Worm (Caenorhabditis elegans) whole organism, L3 larva: ENCODE measurements around the gene nhr-272.
A peak's percentile ranks its signal among the peaks of the same experiment; 100 is the strongest.

Experiments
- R02D3.7 ChIP-seq: fragments of 150-350 bp; optimal IDR thresholded peaks from 2 replicates; lab custom pipeline; 2014; ENCODE audit warnings: missing biosample characterization, missing genetic modification characterization
- aly-2 ChIP-seq: fragments of 150-350 bp; optimal IDR thresholded peaks from 2 replicates; lab custom pipeline; 2014; ENCODE audit warnings: missing biosample characterization, missing genetic modification characterization
- ama-1 ChIP-seq: fragments of 150-350 bp; optimal IDR thresholded peaks from 2 replicates; lab custom pipeline; 2018
- ceh-16 ChIP-seq: sonication (generic microtip); optimal IDR thresholded peaks from 2 replicates; lab custom pipeline; 2017; ENCODE audit warnings: missing biosample characterization, missing genetic modification characterization
- ceh-28 ChIP-seq: fragments of 150-350 bp; optimal IDR thresholded peaks from 2 replicates; lab custom pipeline; 2014; ENCODE audit warnings: missing biosample characterization, missing genetic modification reagents, missing genetic modification characterization
- ceh-82 ChIP-seq: fragments of 150-350 bp; optimal IDR thresholded peaks from 2 replicates; lab custom pipeline; 2014; ENCODE audit warnings: missing biosample characterization, missing genetic modification characterization
- daf-12 ChIP-seq: fragments of 150-350 bp; optimal IDR thresholded peaks from 2 replicates; lab custom pipeline; 2014; ENCODE audit warnings: missing biosample characterization, missing genetic modification reagents, missing genetic modification characterization
- egl-27 ChIP-seq: sonication (generic microtip); optimal IDR thresholded peaks from 4 replicates; lab custom pipeline; 2017; ENCODE audit warnings: missing biosample characterization, missing genetic modification reagents, missing genetic modification characterization
- egl-5 ChIP-seq: fragments of 150-350 bp; optimal IDR thresholded peaks from 2 replicates; lab custom pipeline; 2017; ENCODE audit warnings: missing biosample characterization, missing genetic modification reagents, missing genetic modification characterization, inconsistent platforms
- elt-2 ChIP-seq: sonication (generic microtip); optimal IDR thresholded peaks from 2 replicates; lab custom pipeline; 2016; ENCODE audit warnings: missing genetic modification reagents, mild to moderate bottlenecking, missing genetic modification characterization, missing compliant biosample characterization
- elt-3 ChIP-seq, 3 experiments: fragments of 150-350 bp in 1 of 3; sonication (generic microtip) in 2 of 3; optimal IDR thresholded peaks; 2 replicates in 2 of 3; 4 replicates in 1 of 3; lab custom pipeline; 2014 to 2017; ENCODE audit warnings: missing biosample characterization in 3 of 3, missing genetic modification characterization in 3 of 3
- eor-1 ChIP-seq, 2 experiments: fragments of 150-350 bp; optimal IDR thresholded peaks; 2 replicates each; lab custom pipeline; 2014 to 2018; ENCODE audit warnings: missing biosample characterization in 2 of 2, missing genetic modification characterization in 2 of 2
- fkh-10 ChIP-seq: sonication (generic microtip); optimal IDR thresholded peaks from 2 replicates; lab custom pipeline; 2017; ENCODE audit warnings: missing biosample characterization, missing genetic modification reagents, missing genetic modification characterization
- fos-1 ChIP-seq: fragments of 150-350 bp; optimal IDR thresholded peaks from 2 replicates; lab custom pipeline; 2014; ENCODE audit warnings: missing biosample characterization, missing genetic modification characterization
- hmg-11 ChIP-seq: sonication (generic microtip); optimal IDR thresholded peaks from 2 replicates; lab custom pipeline; 2016; ENCODE audit warnings: missing genetic modification characterization, missing compliant biosample characterization
- jun-1 ChIP-seq: fragments of 150-350 bp; optimal IDR thresholded peaks from 2 replicates; lab custom pipeline; 2014; ENCODE audit warnings: missing biosample characterization, missing genetic modification reagents, missing genetic modification characterization
- lin-39 ChIP-seq: fragments of 150-350 bp; optimal IDR thresholded peaks from 2 replicates; lab custom pipeline; 2018; ENCODE audit warnings: missing biosample characterization, missing genetic modification reagents, missing genetic modification characterization
- lsy-12 ChIP-seq: sonication (generic microtip); optimal IDR thresholded peaks from 2 replicates; lab custom pipeline; 2016; ENCODE audit warnings: mild to moderate bottlenecking, missing genetic modification characterization, missing compliant biosample characterization
- nfya-1 ChIP-seq: sonication (generic microtip); optimal IDR thresholded peaks from 2 replicates; lab custom pipeline; 2017; ENCODE audit warnings: missing genetic modification characterization, mild to moderate bottlenecking, missing compliant biosample characterization, antibody characterized with exemption, moderate library complexity; ENCODE audit not compliant: insufficient read depth
- nhr-11 ChIP-seq: fragments of 150-350 bp; optimal IDR thresholded peaks from 2 replicates; lab custom pipeline; 2014; ENCODE audit warnings: missing biosample characterization, missing genetic modification characterization
- nhr-23 ChIP-seq: fragments of 150-350 bp; optimal IDR thresholded peaks from 2 replicates; lab custom pipeline; 2014; ENCODE audit warnings: missing biosample characterization, missing genetic modification reagents, missing genetic modification characterization
- nhr-237 ChIP-seq: fragments of 150-350 bp; optimal IDR thresholded peaks from 2 replicates; lab custom pipeline; 2014; ENCODE audit warnings: missing biosample characterization, missing genetic modification characterization
- nhr-25 ChIP-seq: sonication (generic microtip); optimal IDR thresholded peaks from 2 replicates; lab custom pipeline; 2017; ENCODE audit warnings: missing biosample characterization, missing genetic modification characterization
- nhr-28 ChIP-seq: fragments of 150-350 bp; optimal IDR thresholded peaks from 2 replicates; lab custom pipeline; 2014; ENCODE audit warnings: missing biosample characterization, missing genetic modification characterization
- nhr-43 ChIP-seq: sonication (generic microtip); optimal IDR thresholded peaks from 2 replicates; lab custom pipeline; 2016; ENCODE audit warnings: mild to moderate bottlenecking, missing genetic modification characterization, missing compliant biosample characterization; ENCODE audit not compliant: poor library complexity, severe bottlenecking
- nhr-76 ChIP-seq: fragments of 150-350 bp; sonication (generic microtip); optimal IDR thresholded peaks from 5 replicates; lab custom pipeline; 2014; ENCODE audit warnings: missing biosample characterization, missing genetic modification characterization
- nhr-77 ChIP-seq: fragments of 150-350 bp; optimal IDR thresholded peaks from 2 replicates; lab custom pipeline; 2014; ENCODE audit warnings: missing biosample characterization, missing genetic modification characterization
- pha-4 ChIP-seq: fragments of 150-350 bp; optimal IDR thresholded peaks from 2 replicates; lab custom pipeline; 2014; ENCODE audit warnings: missing biosample characterization, missing genetic modification reagents, missing genetic modification characterization
- pqm-1 ChIP-seq: fragments of 150-350 bp; optimal IDR thresholded peaks from 2 replicates; lab custom pipeline; 2017; ENCODE audit warnings: missing biosample characterization, missing genetic modification characterization, inconsistent platforms
- skn-1 ChIP-seq: fragments of 150-350 bp; optimal IDR thresholded peaks from 2 replicates; lab custom pipeline; 2014; ENCODE audit warnings: missing biosample characterization, missing genetic modification characterization
- snpc-4 ChIP-seq: fragments of 150-350 bp; optimal IDR thresholded peaks from 2 replicates; lab custom pipeline; 2014; ENCODE audit warnings: missing biosample characterization, missing genetic modification characterization
- tbx-2 ChIP-seq: sonication (generic microtip); optimal IDR thresholded peaks from 2 replicates; lab custom pipeline; 2016; ENCODE audit warnings: mild to moderate bottlenecking, missing genetic modification characterization, missing compliant biosample characterization
- unc-39 ChIP-seq: sonication (generic microtip); optimal IDR thresholded peaks from 4 replicates; lab custom pipeline; 2017; ENCODE audit warnings: missing biosample characterization, missing genetic modification characterization
- ztf-11 ChIP-seq: fragments of 150-350 bp; optimal IDR thresholded peaks from 2 replicates; lab custom pipeline; 2014; ENCODE audit warnings: missing biosample characterization, missing genetic modification characterization
- ztf-4 ChIP-seq: fragments of 150-350 bp; optimal IDR thresholded peaks from 2 replicates; lab custom pipeline; 2014; ENCODE audit warnings: missing biosample characterization, missing genetic modification characterization

nhr-272 gene

ce11 chrX:12664987-12665451, 39.6 kb downstream of the nhr-272 start:
- TF ChIP-seq egl-27 (peak; percentile 56), jun-1 (tag; lab: Kevin White, UChicago) (no peak), ceh-28 (tag; lab: Kevin White, UChicago) (peak; percentile 33), ztf-11 (tag; lab: Kevin White, UChicago) (no peak), snpc-4 (tag; lab: Kevin White, UChicago) (no peak), unc-39 (tag; lab: Kevin White, UChicago) (no peak), fos-1 (tag; lab: Kevin White, UChicago) (no peak), nhr-23 (tag; lab: Kevin White, UChicago) (peak; percentile 32), elt-2 (peak; percentile 54), elt-3 (tag; optimal IDR thresholded peaks at IDR 0.05; lab: Kevin White, UChicago) (no peak), R02D3.7 (peak; percentile 33), pha-4 (tag; lab: Kevin White, UChicago) (peak; percentile 71), lsy-12 (tag; lab: Kevin White, UChicago) (peak; percentile 98), nhr-11 (tag; lab: Kevin White, UChicago) (peak; percentile 13), ama-1 (peak; percentile 98), skn-1 (tag; lab: Kevin White, UChicago) (peak; percentile 43), lin-39 (tag; lab: Kevin White, UChicago) (peak; percentile 56), nhr-25 (tag; lab: Kevin White, UChicago) (peak; percentile 53), ceh-82 (peak; percentile 39), hmg-11 (tag; lab: Kevin White, UChicago) (peak; percentile 98), nhr-76 (no peak), nhr-77 (tag; lab: Kevin White, UChicago) (peak; percentile 31), nhr-28 (tag; lab: Kevin White, UChicago) (no peak), tbx-2 (peak; percentile 73), nfya-1 (tag; lab: Kevin White, UChicago) (peak; percentile 70), aly-2 (tag; lab: Kevin White, UChicago) (no peak), pqm-1 (peak; percentile 62), nhr-43 (tag; lab: Kevin White, UChicago) (peak; percentile 77)

ce11 chrX:12664443-12664842, 40.2 kb downstream of the nhr-272 start:
- TF ChIP-seq nhr-11 (tag; lab: Kevin White, UChicago) = no peak
- peak; percentile 98 for TF ChIP-seq ama-1
- no peak for TF ChIP-seq eor-1 (tag; optimal IDR thresholded peaks at IDR 0.05; lab: Kevin White, UChicago)
- no peak for TF ChIP-seq ceh-28 (tag; lab: Kevin White, UChicago)

ce11 chrX:12663537-12663936, 41.1 kb downstream of the nhr-272 start, which contains the start of gene nlp-76:
Gene nlp-76 (minus strand): TSS chrX:12663903.
- TF ChIP-seq nhr-25 (tag; lab: Kevin White, UChicago) (peak; percentile 47), elt-2 (peak; percentile 34), egl-5 (tag; lab: Kevin White, UChicago) (no peak), fkh-10 (GFP tag; lab: Kevin White, UChicago) (no peak), ama-1 (peak; percentile 98), nhr-11 (tag; lab: Kevin White, UChicago) (no peak), fos-1 (tag; lab: Kevin White, UChicago) (no peak), ceh-16 (tag; lab: Kevin White, UChicago) (no peak), nhr-237 (tag; lab: Kevin White, UChicago) (no peak), jun-1 (tag; lab: Kevin White, UChicago) (no peak)

ce11 chrX:12663114-12663513, 41.5 kb downstream of the nhr-272 start:
- TF ChIP-seq nhr-43 (tag; lab: Kevin White, UChicago) = peak; percentile 4
- TF ChIP-seq daf-12 (tag; lab: Kevin White, UChicago) = no peak
- no peak for TF ChIP-seq nhr-28 (tag; lab: Kevin White, UChicago)
- no peak for TF ChIP-seq pha-4 (tag; lab: Kevin White, UChicago)
- no peak for TF ChIP-seq snpc-4 (tag; lab: Kevin White, UChicago)
- TF ChIP-seq ceh-28 (tag; lab: Kevin White, UChicago) = no peak
- TF ChIP-seq ztf-4 (tag; lab: Kevin White, UChicago) = no peak
- no peak for TF ChIP-seq nhr-11 (tag; lab: Kevin White, UChicago)
- TF ChIP-seq pqm-1 = no peak
- TF ChIP-seq, all 47 proteins: peak for 1
